Fruit fly (Drosophila melanogaster): ENCODE measurements around the gene CG43331.

DNA sequence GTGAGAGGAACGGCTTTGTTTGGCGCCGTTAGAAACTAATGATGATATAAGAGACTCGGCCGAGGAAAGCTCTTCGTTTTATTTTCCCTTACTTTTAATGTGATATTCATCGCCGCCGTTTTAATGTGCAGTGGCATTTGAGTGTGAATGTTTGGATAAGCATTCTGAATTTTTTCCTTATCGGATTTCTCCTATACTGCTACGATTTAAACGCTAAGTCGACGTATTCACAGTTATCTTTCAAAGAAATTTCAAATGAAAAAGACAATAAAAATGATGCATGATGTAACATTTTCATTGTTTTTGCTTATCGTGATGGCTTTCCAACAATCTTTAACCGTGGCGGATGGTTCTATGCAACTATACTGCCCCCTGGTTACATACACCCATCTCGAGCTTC, 2.3 kb downstream of the CG43331 start, which contains the start of gene CG43312:
- no peak for TF ChIP-seq psq (optimal IDR thresholded peaks at IDR 0.05)
- TF ChIP-seq h (optimal IDR thresholded peaks at IDR 0.05): no peak
- no peak for TF ChIP-seq Sin3A (optimal IDR thresholded peaks at IDR 0.05)
- TF ChIP-seq Myc (optimal IDR thresholded peaks at IDR 0.05): no peak
- TF ChIP-seq ttk (optimal IDR thresholded peaks at IDR 0.05): no peak

All from Kc167 (cell line).